Fruit fly (Drosophila melanogaster): ENCODE measurements around the gene koko.

The koko gene

DNA sequence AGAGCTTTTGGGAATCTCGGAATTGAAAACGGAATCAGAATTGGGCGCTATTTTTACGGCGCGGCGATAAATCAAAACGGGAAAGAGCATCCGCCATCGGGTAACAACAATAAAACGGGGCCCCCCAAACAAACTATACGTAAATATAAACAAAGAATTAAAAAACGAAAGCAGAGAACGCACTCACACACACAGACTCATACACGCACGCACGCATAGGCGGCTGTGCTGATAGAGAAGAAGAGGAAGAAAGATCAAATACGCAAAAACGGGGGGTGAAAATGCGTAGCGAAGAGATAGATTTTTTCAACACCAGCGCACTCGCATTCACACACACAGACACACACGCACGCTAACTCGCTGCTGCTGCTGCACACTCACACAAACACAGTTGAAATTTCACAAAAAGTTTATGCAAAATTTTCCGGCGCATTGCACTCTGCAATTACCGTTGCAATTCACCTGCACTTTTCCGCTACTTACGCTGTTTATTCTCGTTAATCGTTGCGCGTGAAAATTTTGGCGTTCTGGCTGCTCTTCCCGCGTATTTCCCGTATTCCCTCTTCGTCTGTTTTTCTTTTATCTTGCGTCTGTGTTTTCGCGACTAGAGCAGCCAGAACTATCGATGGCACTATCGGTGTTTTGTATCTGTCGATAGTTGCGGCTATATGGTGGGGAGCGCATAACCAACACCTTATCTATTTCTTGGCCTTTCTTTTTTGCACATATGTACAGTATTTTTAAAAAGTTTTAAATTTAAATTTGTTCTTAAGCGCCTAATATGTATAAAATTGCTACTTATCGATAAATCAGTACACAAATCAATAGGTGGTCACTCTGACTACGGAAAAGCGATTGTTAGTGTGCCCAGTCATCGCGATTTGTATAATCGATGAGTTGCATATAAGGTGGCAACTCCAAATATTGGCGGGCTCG is 9.7 kb downstream of the koko start, which contains the start of gene CG31122 (continued):
- TF ChIP-seq CG13624 (GFP tag; optimal IDR thresholded peaks at IDR 0.05) (peak; percentile 54), Dek (tag; optimal IDR thresholded peaks at IDR 0.05) (peak; percentile 33), Hsf (GFP tag; optimal IDR thresholded peaks at IDR 0.05) (peak; percentile 56), H15 (GFP tag; IDR thresholded peaks at IDR 0.05) (no peak), Sry-δ (GFP tag; optimal IDR thresholded peaks at IDR 0.05) (peak; percentile 96), kni (GFP tag; optimal IDR thresholded peaks at IDR 0.05) (no peak), CG13775 (GFP tag; optimal IDR thresholded peaks at IDR 0.05) (peak; percentile 47), dpn (GFP tag; optimal IDR thresholded peaks at IDR 0.05) (peak; percentile 49 to 62), sob (GFP tag; IDR thresholded peaks at IDR 0.05) (peak; percentile 14; the same call in 1 of the 2 replicates), CG10654 (GFP tag; optimal IDR thresholded peaks at IDR 0.05) (peak; percentile 3), row (GFP tag; IDR thresholded peaks at IDR 0.05) (peak; percentile 83), ranshi (GFP tag; IDR thresholded peaks at IDR 0.05) (peak; percentile 82), mam (GFP tag; optimal IDR thresholded peaks at IDR 0.05) (peak; percentile 63), Dref (GFP tag; IDR thresholded peaks at IDR 0.05) (peak; percentile 75), lbe (GFP tag; optimal IDR thresholded peaks at IDR 0.05) (peak; percentile 31), usp (GFP tag; optimal IDR thresholded peaks at IDR 0.05) (no peak), lov (optimal IDR thresholded peaks at IDR 0.05) (no peak), lov (GFP tag; IDR thresholded peaks at IDR 0.05) (no peak), hb (GFP tag; IDR thresholded peaks at IDR 0.05; ENCODE audit: partially characterized antibody) (peak; percentile 96), CG2712 (tag; optimal IDR thresholded peaks at IDR 0.05) (peak; percentile 49), az2 (GFP tag; optimal IDR thresholded peaks at IDR 0.05) (peak; percentile 16), gfzf (GFP tag; optimal IDR thresholded peaks at IDR 0.05) (peak; percentile 71), Atf6 (GFP tag; IDR thresholded peaks at IDR 0.05) (peak; percentile 51; the same call in 1 of the 2 replicates), br (optimal IDR thresholded peaks at IDR 0.05) (no peak), Hr3 (GFP tag; optimal IDR thresholded peaks at IDR 0.05) (peak; percentile 43), CG17385 (GFP tag; optimal IDR thresholded peaks at IDR 0.05) (peak; percentile 97), pum (GFP tag; optimal IDR thresholded peaks at IDR 0.05) (peak; percentile 50), stc (GFP tag; IDR thresholded peaks at IDR 0.05) (no peak), CG30020 (tag; optimal IDR thresholded peaks at IDR 0.05) (peak; percentile 59), CG2129 (GFP tag; IDR thresholded peaks at IDR 0.05; ENCODE audit: partially characterized antibody) (peak; percentile 98), tll (GFP tag; optimal IDR thresholded peaks at IDR 0.05) (no peak), CG16779 (GFP tag; IDR thresholded peaks at IDR 0.05) (no peak), crc (GFP tag; optimal IDR thresholded peaks at IDR 0.05) (peak; percentile 14), CG3995 (GFP tag; optimal IDR thresholded peaks at IDR 0.05) (peak; percentile 98), D (optimal IDR thresholded peaks at IDR 0.05) (peak; percentile 89), D (GFP tag; optimal IDR thresholded peaks at IDR 0.05) (no peak), Dip3 (GFP tag; optimal IDR thresholded peaks at IDR 0.05) (peak; percentile 69), org-1 (GFP tag; optimal IDR thresholded peaks at IDR 0.05) (peak; percentile 2), Mes4 (GFP tag; optimal IDR thresholded peaks at IDR 0.05) (peak; percentile 36), dm (GFP tag; optimal IDR thresholded peaks at IDR 0.05) (peak; percentile 14), gce (GFP tag; IDR thresholded peaks at IDR 0.05) (no peak), her (GFP tag; optimal IDR thresholded peaks at IDR 0.05) (peak; percentile 11), CG12942 (GFP tag; optimal IDR thresholded peaks at IDR 0.05) (peak; percentile 35), sens (GFP tag) (peak; percentile 95), slp2 (GFP tag; optimal IDR thresholded peaks at IDR 0.05) (no peak), Fer3 (tag; optimal IDR thresholded peaks at IDR 0.05) (no peak), B-H2 (GFP tag; optimal IDR thresholded peaks at IDR 0.05) (peak; percentile 47), sug (tag; optimal IDR thresholded peaks at IDR 0.05) (peak; percentile 79), CG10543 (GFP tag; optimal IDR thresholded peaks at IDR 0.05) (peak; percentile 83), zen (tag; optimal IDR thresholded peaks at IDR 0.05) (peak; percentile 8)
